Fruit fly (Drosophila melanogaster) whole organism, prepupa: ENCODE results near the gene CG15356.

ENCODE experiments used
- CG11294 ChIP-seq: fragments of 200-800 bp; sonication (Bioruptor generic); IDR thresholded peaks from 2 replicates; pipeline ENCODE4 v1.3.6; 2022; ENCODE audit warnings: missing biosample characterization, missing genetic modification characterization
- CG11762 ChIP-seq: fragments of 200-800 bp; sonication (Bioruptor generic); optimal IDR thresholded peaks from 3 replicates; lab custom pipeline; 2016; ENCODE audit warnings: missing biosample characterization, missing genetic modification characterization; ENCODE audit not compliant: insufficient read depth
- CG15336 ChIP-seq: fragments of 200-800 bp; sonication (Bioruptor generic); IDR thresholded peaks from 2 replicates; pipeline ENCODE4 v1.3.6; 2022; ENCODE audit warnings: missing biosample characterization, missing genetic modification characterization
- CG16779 ChIP-seq: fragments of 200-800 bp; sonication (Bioruptor generic); optimal IDR thresholded peaks from 3 replicates; lab custom pipeline; 2017; ENCODE audit warnings: missing biosample characterization, mild to moderate bottlenecking, missing genetic modification characterization
- CG31627 ChIP-seq: fragments of 200-800 bp; sonication (Bioruptor generic); optimal IDR thresholded peaks from 3 replicates; lab custom pipeline; 2016; ENCODE audit warnings: missing biosample characterization, missing genetic modification characterization
- CG32006 ChIP-seq: fragments of 200-800 bp; sonication (Bioruptor generic); optimal IDR thresholded peaks from 3 replicates; lab custom pipeline; 2017; ENCODE audit warnings: missing biosample characterization, mild to moderate bottlenecking, missing genetic modification characterization
- CG3919 ChIP-seq: fragments of 200-800 bp; sonication (Bioruptor generic); optimal IDR thresholded peaks from 3 replicates; lab custom pipeline; 2016; ENCODE audit warnings: missing biosample characterization, missing genetic modification characterization
- CG6854 ChIP-seq: fragments of 200-800 bp; sonication (Bioruptor generic); optimal IDR thresholded peaks from 2 replicates; lab custom pipeline; 2017; ENCODE audit warnings: missing biosample characterization, mild to moderate bottlenecking, missing genetic modification characterization
- Eip75B ChIP-seq: fragments of 200-800 bp; sonication (Bioruptor generic); optimal IDR thresholded peaks from 3 replicates; lab custom pipeline; 2016; ENCODE audit warnings: missing biosample characterization, missing genetic modification characterization
- Gug ChIP-seq: fragments of 200-800 bp; sonication (Bioruptor generic); IDR thresholded peaks from 2 replicates; pipeline ENCODE4 v1.3.6; 2022; ENCODE audit warnings: missing biosample characterization, missing genetic modification characterization
- Hr4 ChIP-seq: fragments of 200-800 bp; sonication (Bioruptor generic); optimal IDR thresholded peaks from 3 replicates; lab custom pipeline; 2016; ENCODE audit warnings: missing biosample characterization, missing genetic modification characterization
- Lpt ChIP-seq: fragments of 200-800 bp; sonication (Bioruptor generic); optimal IDR thresholded peaks from 3 replicates; lab custom pipeline; 2016; ENCODE audit warnings: missing biosample characterization, missing genetic modification characterization
- Sox15 ChIP-seq: fragments of 200-800 bp; sonication (Bioruptor generic); optimal IDR thresholded peaks from 3 replicates; lab custom pipeline; 2016; ENCODE audit warnings: missing biosample characterization, missing genetic modification characterization
- dsx ChIP-seq: fragments of 200-800 bp; optimal IDR thresholded peaks from 3 replicates; lab custom pipeline; 2019; ENCODE audit warnings: missing biosample characterization, mild to moderate bottlenecking, missing genetic modification characterization, moderate library complexity; ENCODE audit not compliant: poor library complexity, severe bottlenecking

- no peak for TF ChIP-seq CG6854 (GFP tag; lab: Kevin White, UChicago)
- no peak for TF ChIP-seq Sox15 (GFP tag; lab: Kevin White, UChicago)
- TF ChIP-seq CG11762 = no peak
- TF ChIP-seq Gug (GFP tag; lab: Robert Waterston, UW) = no peak
- TF ChIP-seq CG11294 (GFP tag; lab: Robert Waterston, UW) = no peak
- TF ChIP-seq Hr4 (GFP tag; lab: Kevin White, UChicago) = no peak
- TF ChIP-seq CG32006 (GFP tag; lab: Kevin White, UChicago) = peak; percentile 1
- TF ChIP-seq Lpt (GFP tag; lab: Kevin White, UChicago) = no peak
- TF ChIP-seq CG15336 = no peak
- peak; percentile 22 for TF ChIP-seq dsx
- TF ChIP-seq CG3919 (GFP tag; lab: Kevin White, UChicago) = no peak
- TF ChIP-seq CG31627 (GFP tag; lab: Kevin White, UChicago) = peak; percentile 1
- no peak for TF ChIP-seq Eip75B (GFP tag; lab: Kevin White, UChicago)
- no peak for TF ChIP-seq CG16779 (tag; lab: Kevin White, UChicago)
Observed at dm6 chr2L:1987434-1988191, 7.1 kb upstream of the CG15356 start, which contains the start of gene Got2.
